Fruit fly (Drosophila melanogaster) whole organism, embryonic: ENCODE measurements around the gene CG7766.

Experiments
- Ada2b ChIP-seq: fragments of 200-800 bp; sonication (Bioruptor generic); IDR thresholded peaks from 2 replicates; pipeline ENCODE4 v1.3.6; 2022; ENCODE audit warnings: missing biosample characterization, missing genetic modification characterization
- B-H2 ChIP-seq: fragments of 200-800 bp; sonication (Bioruptor generic); optimal IDR thresholded peaks from 2 replicates; lab custom pipeline; 2018; ENCODE audit warnings: missing biosample characterization, mild to moderate bottlenecking, missing genetic modification characterization
- CG10543 ChIP-seq: fragments of 200-800 bp; sonication (Bioruptor generic); optimal IDR thresholded peaks from 3 replicates; lab custom pipeline; 2017; ENCODE audit warnings: missing biosample characterization, mild to moderate bottlenecking, missing genetic modification characterization, moderate library complexity
- CG12769 ChIP-seq: fragments of 200-800 bp; sonication (Bioruptor generic); optimal IDR thresholded peaks from 2 replicates; lab custom pipeline; 2019; ENCODE audit warnings: missing biosample characterization, mild to moderate bottlenecking, missing genetic modification characterization, moderate library complexity
- CG16815 ChIP-seq: fragments of 200-800 bp; sonication (Bioruptor generic); optimal IDR thresholded peaks from 3 replicates; lab custom pipeline; 2017; ENCODE audit warnings: missing biosample characterization, mild to moderate bottlenecking, missing genetic modification characterization
- CG16863 ChIP-seq: fragments of 200-800 bp; sonication (Bioruptor generic); optimal IDR thresholded peaks from 3 replicates; lab custom pipeline; 2016; ENCODE audit warnings: missing biosample characterization, missing genetic modification characterization
- CG2678 ChIP-seq: fragments of 200-800 bp; sonication (Bioruptor generic); optimal IDR thresholded peaks from 3 replicates; lab custom pipeline; 2019; ENCODE audit warnings: missing biosample characterization, mild to moderate bottlenecking, missing genetic modification characterization, moderate library complexity
- CG30431 ChIP-seq: fragments of 200-800 bp; sonication (Bioruptor generic); optimal IDR thresholded peaks from 2 replicates; lab custom pipeline; 2017; ENCODE audit warnings: missing biosample characterization, missing genetic modification characterization
- CG32532 ChIP-seq: fragments of 200-800 bp; sonication (Bioruptor generic); IDR thresholded peaks from 2 replicates; pipeline ENCODE4 v1.3.6; 2022; ENCODE audit warnings: missing biosample characterization, missing genetic modification characterization
- CG32767 ChIP-seq: fragments of 200-800 bp; sonication (Bioruptor generic); IDR thresholded peaks from 2 replicates; pipeline ENCODE4 v1.3.6; 2022; ENCODE audit warnings: missing biosample characterization, missing genetic modification characterization
- CG4360 ChIP-seq: fragments of 200-800 bp; sonication (Bioruptor generic); IDR thresholded peaks from 2 replicates; pipeline ENCODE4 v1.3.6; 2022; ENCODE audit warnings: missing biosample characterization, missing genetic modification characterization
- CG8281 ChIP-seq: fragments of 200-800 bp; sonication (Bioruptor generic); optimal IDR thresholded peaks from 2 replicates; lab custom pipeline; 2018; ENCODE audit warnings: missing biosample characterization, mild to moderate bottlenecking, missing genetic modification characterization, moderate library complexity
- CTCF ChIP-seq: fragments of 200-800 bp; sonication (Bioruptor generic); optimal IDR thresholded peaks from 2 replicates; lab custom pipeline; 2017; ENCODE audit warnings: missing biosample characterization, mild to moderate bottlenecking, missing genetic modification characterization, moderate library complexity
- Dad ChIP-seq: fragments of 200-800 bp; sonication (Bioruptor generic); optimal IDR thresholded peaks from 3 replicates; lab custom pipeline; 2016; ENCODE audit warnings: missing biosample characterization, missing genetic modification characterization
- Dip3 ChIP-seq: fragments of 200-800 bp; sonication (Bioruptor generic); optimal IDR thresholded peaks from 3 replicates; lab custom pipeline; 2016; ENCODE audit warnings: missing biosample characterization, missing genetic modification characterization
- Dref ChIP-seq: fragments of 200-800 bp; sonication (Bioruptor generic); IDR thresholded peaks from 2 replicates; pipeline ENCODE4 v1.3.6; 2022; ENCODE audit warnings: missing biosample characterization, missing genetic modification characterization
- GATAe ChIP-seq: fragments of 200-800 bp; sonication (Bioruptor generic); conservative IDR thresholded peaks from 2 replicates; pipeline ENCODE4 v1.3.6; 2022; ENCODE audit warnings: missing biosample characterization, missing genetic modification characterization
- Kr ChIP-seq: fragments of 200-800 bp; sonication (Bioruptor generic); optimal IDR thresholded peaks from 2 replicates; lab custom pipeline; 2017; ENCODE audit warnings: missing biosample characterization, mild to moderate bottlenecking, missing genetic modification characterization
- Lpt ChIP-seq: fragments of >200 bp; optimal IDR thresholded peaks from 2 replicates; lab custom pipeline; 2018; ENCODE audit warnings: missing biosample characterization, missing genetic modification characterization
- MBD-R2 ChIP-seq: fragments of 200-800 bp; sonication (Bioruptor generic); IDR thresholded peaks from 2 replicates; pipeline ENCODE4 v1.3.6; 2022; ENCODE audit warnings: missing biosample characterization, missing genetic modification characterization
- Mrtf ChIP-seq: fragments of 200-800 bp; sonication (Bioruptor generic); IDR thresholded peaks from 3 replicates; pipeline ENCODE4 v1.3.6; 2022; ENCODE audit warnings: missing biosample characterization, missing genetic modification characterization
- NFAT ChIP-seq: fragments of 200-800 bp; sonication (Bioruptor generic); IDR thresholded peaks from 2 replicates; pipeline ENCODE4 v1.3.6; 2022; ENCODE audit warnings: missing biosample characterization, missing genetic modification characterization
- Pdp1 ChIP-seq, 2 experiments: fragments of 200-800 bp; sonication (Bioruptor generic); optimal IDR thresholded peaks; 3 replicates each; lab custom pipeline; 2016; ENCODE audit warnings: missing biosample characterization in 2 of 2, missing genetic modification characterization in 2 of 2, mild to moderate bottlenecking in 1 of 2, moderate library complexity in 1 of 2
- Poxn ChIP-seq: fragments of 200-800 bp; sonication (Bioruptor generic); IDR thresholded peaks from 2 replicates; pipeline ENCODE4 v1.3.6; 2022; ENCODE audit warnings: missing biosample characterization, missing genetic modification characterization
- Rx ChIP-seq: fragments of 200-800 bp; sonication (Bioruptor generic); IDR thresholded peaks from 2 replicates; pipeline ENCODE4 v1.3.6; 2022; ENCODE audit warnings: missing biosample characterization, missing genetic modification characterization
- Side ChIP-seq: fragments of 200-800 bp; sonication (Bioruptor generic); optimal IDR thresholded peaks from 2 replicates; lab custom pipeline; 2016; ENCODE audit warnings: missing biosample characterization, missing genetic modification characterization
- Stat92E ChIP-seq, 3 experiments: fragments of >200 bp in 2 of 3; fragments of 200-800 bp in 1 of 3; sonication (Bioruptor generic) in 1 of 3; optimal IDR thresholded peaks; 2 replicates each; lab custom pipeline; 2017 to 2019; ENCODE audit warnings: missing biosample characterization in 3 of 3, missing genetic modification characterization in 3 of 3, mild to moderate bottlenecking in 1 of 3, moderate library complexity in 1 of 3
- ab ChIP-seq: fragments of 200-800 bp; sonication (Bioruptor generic); optimal IDR thresholded peaks from 2 replicates; lab custom pipeline; 2016; ENCODE audit warnings: missing biosample characterization, missing genetic modification characterization
- bigmax ChIP-seq: fragments of 200-800 bp; sonication (Bioruptor generic); optimal IDR thresholded peaks from 2 replicates; lab custom pipeline; 2018; ENCODE audit warnings: missing biosample characterization, mild to moderate bottlenecking, missing genetic modification characterization
- btn ChIP-seq: fragments of 200-800 bp; sonication (Bioruptor generic); optimal IDR thresholded peaks from 2 replicates; lab custom pipeline; 2016; ENCODE audit warnings: missing biosample characterization, missing genetic modification characterization
- cas ChIP-seq: fragments of 200-800 bp; sonication (Bioruptor generic); IDR thresholded peaks from 2 replicates; pipeline ENCODE4 v1.3.6; 2022; ENCODE audit warnings: missing biosample characterization, missing genetic modification characterization
- cato ChIP-seq: fragments of 200-800 bp; sonication (Bioruptor generic); optimal IDR thresholded peaks from 2 replicates; lab custom pipeline; 2016; ENCODE audit warnings: missing biosample characterization, missing genetic modification characterization, borderline replicate concordance
- chinmo ChIP-seq: fragments of 200-800 bp; sonication (Bioruptor generic); IDR thresholded peaks from 4 replicates; pipeline ENCODE4 v1.3.6; 2022; ENCODE audit warnings: missing biosample characterization, missing genetic modification characterization; ENCODE audit not compliant: partially characterized antibody
- danr ChIP-seq: fragments of 200-800 bp; sonication (Bioruptor generic); IDR thresholded peaks from 2 replicates; pipeline ENCODE4 v1.3.6; 2022; ENCODE audit warnings: missing biosample characterization, missing genetic modification characterization
- fd3F ChIP-seq: fragments of 200-800 bp; sonication (Bioruptor generic); optimal IDR thresholded peaks from 2 replicates; lab custom pipeline; 2018; ENCODE audit warnings: missing biosample characterization, mild to moderate bottlenecking, missing genetic modification characterization, moderate library complexity
- fd96Cb ChIP-seq: fragments of 200-800 bp; sonication (Bioruptor generic); optimal IDR thresholded peaks from 2 replicates; lab custom pipeline; 2018; ENCODE audit warnings: missing biosample characterization, mild to moderate bottlenecking, missing genetic modification characterization, moderate library complexity
- gfzf ChIP-seq: fragments of 200-800 bp; sonication (Bioruptor generic); optimal IDR thresholded peaks from 2 replicates; lab custom pipeline; 2016; ENCODE audit warnings: missing biosample characterization, mild to moderate bottlenecking, missing genetic modification characterization, moderate library complexity
- ham ChIP-seq: fragments of 200-800 bp; sonication (Bioruptor generic); IDR thresholded peaks from 2 replicates; pipeline ENCODE4 v1.3.6; 2022; ENCODE audit warnings: missing biosample characterization, missing genetic modification characterization
- hkb ChIP-seq, 2 experiments: fragments of 200-800 bp in 1 of 2; fragments of >200 bp in 1 of 2; sonication (Bioruptor generic) in 1 of 2; IDR thresholded peaks in 1 of 2; optimal IDR thresholded peaks in 1 of 2; 2 replicates each; pipeline versions ENCODE4 v1.3.6 to Lab custom; 2017 to 2022; ENCODE audit warnings: missing biosample characterization in 1 of 2, missing genetic modification characterization in 1 of 2
- mld ChIP-seq: fragments of 200-800 bp; sonication (Bioruptor generic); IDR thresholded peaks from 3 replicates; pipeline ENCODE4 v1.3.6; 2022; ENCODE audit warnings: missing biosample characterization, missing genetic modification characterization; ENCODE audit not compliant: partially characterized antibody
- phol ChIP-seq: fragments of 200-800 bp; sonication (Bioruptor generic); optimal IDR thresholded peaks from 3 replicates; lab custom pipeline; 2018; ENCODE audit warnings: missing biosample characterization, mild to moderate bottlenecking, missing genetic modification characterization, moderate library complexity
- pita ChIP-seq: fragments of 200-800 bp; sonication (Bioruptor generic); optimal IDR thresholded peaks from 2 replicates; lab custom pipeline; 2017; ENCODE audit warnings: missing biosample characterization, mild to moderate bottlenecking, missing genetic modification characterization
- prd ChIP-seq, 3 experiments: fragments of >200 bp in 2 of 3; fragments of 200-800 bp in 1 of 3; sonication (Bioruptor generic) in 1 of 3; optimal IDR thresholded peaks in 2 of 3; IDR thresholded peaks in 1 of 3; 2 replicates in 2 of 3; 3 replicates in 1 of 3; pipeline versions ENCODE4 v1.3.6 to Lab custom; 2017 to 2022; ENCODE audit warnings: missing biosample characterization in 1 of 3, missing genetic modification characterization in 1 of 3
- sens-2 ChIP-seq: fragments of 200-800 bp; sonication (Bioruptor generic); IDR thresholded peaks from 2 replicates; pipeline ENCODE4 v1.3.6; 2022; ENCODE audit warnings: missing biosample characterization, missing genetic modification characterization
- seq ChIP-seq: fragments of 200-800 bp; sonication (Bioruptor generic); IDR thresholded peaks from 2 replicates; pipeline ENCODE4 v1.3.6; 2022; ENCODE audit warnings: missing biosample characterization, missing genetic modification characterization
- sna ChIP-seq: fragments of 200-800 bp; sonication (Bioruptor generic); IDR thresholded peaks from 2 replicates; pipeline ENCODE4 v1.3.6; 2022; ENCODE audit warnings: missing biosample characterization, missing genetic modification characterization; ENCODE audit not compliant: partially characterized antibody
- sr ChIP-seq: fragments of 200-800 bp; sonication (Bioruptor generic); IDR thresholded peaks from 3 replicates; pipeline ENCODE4 v1.3.6; 2022; ENCODE audit warnings: missing biosample characterization, missing genetic modification characterization
- ssp ChIP-seq: fragments of 200-800 bp; sonication (Bioruptor generic); IDR thresholded peaks from 2 replicates; pipeline ENCODE4 v1.3.6; 2022; ENCODE audit warnings: missing biosample characterization, missing genetic modification characterization
- tll ChIP-seq, 2 experiments: fragments of 200-800 bp in 1 of 2; fragments of >200 bp in 1 of 2; sonication (Bioruptor generic) in 1 of 2; optimal IDR thresholded peaks; 2 replicates each; lab custom pipeline; 2017 to 2019; ENCODE audit warnings: missing biosample characterization in 2 of 2, missing genetic modification characterization in 2 of 2, mild to moderate bottlenecking in 1 of 2, moderate library complexity in 1 of 2
- unc-4 ChIP-seq: fragments of 200-800 bp; sonication (Bioruptor generic); IDR thresholded peaks from 2 replicates; pipeline ENCODE4 v1.3.6; 2022; ENCODE audit warnings: missing biosample characterization, missing genetic modification characterization; ENCODE audit not compliant: partially characterized antibody

The CG7766 gene

dm6 chrX:9141219-9141618 is 37.7 kb upstream of the CG7766 start (continued):
- peak; percentile 84 for TF ChIP-seq CG32532 (GFP tag; lab: Robert Waterston, UW)
- peak; percentile 76 for TF ChIP-seq fd96Cb (tag; lab: Kevin White, UChicago)
- TF ChIP-seq Dref (GFP tag; lab: Robert Waterston, UW): no peak
- TF ChIP-seq fd3F (GFP tag; lab: Kevin White, UChicago): peak; percentile 28
- no peak for TF ChIP-seq prd (optimal IDR thresholded peaks at IDR 0.05; lab: Kevin White, UChicago)
- TF ChIP-seq prd (GFP tag; IDR thresholded peaks at IDR 0.05; lab: Robert Waterston, UW): peak; percentile 93
- TF ChIP-seq Mrtf (GFP tag; lab: Robert Waterston, UW): peak; percentile 85
- peak; percentile 66 for TF ChIP-seq danr
- peak; percentile 25 for TF ChIP-seq Dad (GFP tag; lab: Kevin White, UChicago)
- TF ChIP-seq CG30431 (GFP tag; lab: Kevin White, UChicago): peak; percentile 72
- TF ChIP-seq Lpt: no peak
- TF ChIP-seq CG12769: no peak
- no peak for TF ChIP-seq unc-4 (GFP tag; lab: Robert Waterston, UW)
- no peak for TF ChIP-seq bigmax
- TF ChIP-seq CG10543 (GFP tag; lab: Kevin White, UChicago): peak; percentile 60
- TF ChIP-seq Pdp1 (GFP tag; optimal IDR thresholded peaks at IDR 0.05; lab: Kevin White, UChicago): peak; percentile 68 to 77
- TF ChIP-seq Rx (GFP tag; lab: Robert Waterston, UW): peak; percentile 70
- peak; percentile 8 for TF ChIP-seq ab (GFP tag; lab: Kevin White, UChicago)
- TF ChIP-seq B-H2 (GFP tag; lab: Kevin White, UChicago): no peak
- TF ChIP-seq Side (GFP tag; lab: Kevin White, UChicago): peak; percentile 39
- TF ChIP-seq btn (GFP tag; lab: Kevin White, UChicago): peak; percentile 45
- peak; percentile 60; the same call in 1 of the 2 replicates for TF ChIP-seq seq (GFP tag; lab: Robert Waterston, UW)
- TF ChIP-seq sr (GFP tag; lab: Robert Waterston, UW): peak; percentile 48; the same call in 1 of the 3 replicates
- no peak for TF ChIP-seq hkb (optimal IDR thresholded peaks at IDR 0.05; lab: Kevin White, UChicago)
- peak; percentile 82 for TF ChIP-seq hkb (GFP tag; IDR thresholded peaks at IDR 0.05; lab: Robert Waterston, UW)
- no peak for TF ChIP-seq cas (GFP tag; lab: Robert Waterston, UW)
- TF ChIP-seq Dip3: peak; percentile 58
- TF ChIP-seq Stat92E (GFP tag; optimal IDR thresholded peaks at IDR 0.05; lab: Kevin White, UChicago): no peak
- no peak for TF ChIP-seq gfzf
- TF ChIP-seq CG2678: peak; percentile 78
- no peak for TF ChIP-seq GATAe
- TF ChIP-seq mld: no peak
- peak; percentile 75 for TF ChIP-seq CG16815 (GFP tag; lab: Kevin White, UChicago)
- peak; percentile 70 for TF ChIP-seq CG32767 (GFP tag; lab: Robert Waterston, UW)
- peak; percentile 77 for TF ChIP-seq ssp (GFP tag; lab: Robert Waterston, UW)
- peak; percentile 86 for TF ChIP-seq Ada2b
- TF ChIP-seq CTCF (GFP tag; lab: Kevin White, UChicago): no peak
- TF ChIP-seq CG16863 (GFP tag; lab: Kevin White, UChicago): peak; percentile 73
- TF ChIP-seq CG8281 (tag; lab: Kevin White, UChicago): peak; percentile 26
- TF ChIP-seq NFAT (GFP tag; lab: Robert Waterston, UW): peak; percentile 75
- no peak for TF ChIP-seq Kr
- peak; percentile 58; the same call in 1 of the 2 replicates for TF ChIP-seq CG4360
- TF ChIP-seq cato (GFP tag; lab: Kevin White, UChicago): no peak
- TF ChIP-seq ham (GFP tag; lab: Robert Waterston, UW): peak; percentile 55; the same call in 1 of the 2 replicates
- TF ChIP-seq phol (tag; lab: Kevin White, UChicago): peak; percentile 72
- TF ChIP-seq pita: no peak
- no peak for TF ChIP-seq sna (GFP tag; lab: Robert Waterston, UW)
- no peak for TF ChIP-seq tll (GFP tag; optimal IDR thresholded peaks at IDR 0.05; lab: Kevin White, UChicago)
- TF ChIP-seq Poxn: no peak
- TF ChIP-seq MBD-R2 (GFP tag; lab: Robert Waterston, UW): peak; percentile 62
- peak; percentile 61; the same call in 1 of the 2 replicates for TF ChIP-seq sens-2 (GFP tag; lab: Robert Waterston, UW)
- TF ChIP-seq chinmo (GFP tag; lab: Robert Waterston, UW): no peak
